Fruit fly (Drosophila melanogaster) whole organism, embryonic: ENCODE data around the gene Gel.
"Not testable (repeated sequence)": the region's sequence is repeated elsewhere in the genome, so short reads cannot be mapped to it uniquely, and the experiment has no call there.

ENCODE experiments used
- ATbp ChIP-seq: fragments of 200-800 bp; sonication (Bioruptor generic); optimal IDR thresholded peaks from 2 replicates; lab custom pipeline; 2017; ENCODE audit warnings: missing biosample characterization, mild to moderate bottlenecking, missing genetic modification characterization, missing genetic modification reagents
- Adf1 ChIP-seq: fragments of 200-800 bp; sonication (Bioruptor generic); IDR thresholded peaks from 2 replicates; pipeline ENCODE4 v1.3.6; 2022; ENCODE audit warnings: missing biosample characterization, missing genetic modification characterization
- Awh ChIP-seq: fragments of 200-800 bp; sonication (Bioruptor generic); IDR thresholded peaks from 2 replicates; pipeline ENCODE4, ENCODE4 v1.3.6; 2022; ENCODE audit warnings: missing biosample characterization, missing genetic modification characterization
- CG11456 ChIP-seq: fragments of 200-800 bp; sonication (Bioruptor generic); IDR thresholded peaks from 3 replicates; pipeline ENCODE4 v1.3.6; 2022; ENCODE audit warnings: missing biosample characterization, missing genetic modification characterization
- CG12391 ChIP-seq: fragments of 200-800 bp; sonication (Bioruptor generic); optimal IDR thresholded peaks from 3 replicates; lab custom pipeline; 2018; ENCODE audit warnings: missing biosample characterization, mild to moderate bottlenecking, missing genetic modification characterization, moderate library complexity
- CG13424 ChIP-seq: fragments of 200-800 bp; sonication (Bioruptor generic); optimal IDR thresholded peaks from 2 replicates; lab custom pipeline; 2019; ENCODE audit warnings: missing biosample characterization, mild to moderate bottlenecking, missing genetic modification characterization, moderate library complexity
- CG16815 ChIP-seq: fragments of 200-800 bp; sonication (Bioruptor generic); optimal IDR thresholded peaks from 3 replicates; lab custom pipeline; 2017; ENCODE audit warnings: missing biosample characterization, mild to moderate bottlenecking, missing genetic modification characterization
- CG17186 ChIP-seq: fragments of 200-800 bp; sonication (Bioruptor generic); optimal IDR thresholded peaks from 3 replicates; lab custom pipeline; 2017; ENCODE audit warnings: missing biosample characterization, missing genetic modification reagents, missing genetic modification characterization
- CG1832 ChIP-seq: fragments of 200-800 bp; sonication (Bioruptor generic); optimal IDR thresholded peaks from 2 replicates; lab custom pipeline; 2017; ENCODE audit warnings: missing biosample characterization, mild to moderate bottlenecking, missing genetic modification characterization, inconsistent platforms
- CG2199 ChIP-seq: fragments of 200-800 bp; sonication (Bioruptor generic); IDR thresholded peaks from 3 replicates; pipeline ENCODE4 v1.3.6; 2022; ENCODE audit warnings: missing biosample characterization, missing genetic modification characterization
- CG31224 ChIP-seq: fragments of 200-800 bp; sonication (Bioruptor generic); IDR thresholded peaks from 2 replicates; pipeline ENCODE4 v1.3.6; 2022; ENCODE audit warnings: missing biosample characterization, missing genetic modification characterization
- CG3407 ChIP-seq: fragments of 200-800 bp; sonication (Bioruptor generic); optimal IDR thresholded peaks from 2 replicates; lab custom pipeline; 2018; ENCODE audit warnings: missing biosample characterization, mild to moderate bottlenecking, missing genetic modification characterization
- CG3995 ChIP-seq: fragments of 200-800 bp; sonication (Bioruptor generic); optimal IDR thresholded peaks from 3 replicates; lab custom pipeline; 2016; ENCODE audit warnings: missing biosample characterization, missing genetic modification characterization
- CG4730 ChIP-seq: fragments of 200-800 bp; sonication (Bioruptor generic); IDR thresholded peaks from 2 replicates; pipeline ENCODE4 v1.3.6; 2022; ENCODE audit warnings: missing biosample characterization, missing genetic modification characterization
- CG6272 ChIP-seq: fragments of 200-800 bp; sonication (Bioruptor generic); IDR thresholded peaks from 2 replicates; pipeline ENCODE4 v1.3.6; 2022; ENCODE audit warnings: missing biosample characterization, missing genetic modification characterization
- CG6654 ChIP-seq: fragments of 200-800 bp; sonication (Bioruptor generic); optimal IDR thresholded peaks from 2 replicates; lab custom pipeline; 2017; ENCODE audit warnings: missing biosample characterization, mild to moderate bottlenecking, missing genetic modification characterization
- CG7372 ChIP-seq: fragments of 200-800 bp; sonication (Bioruptor generic); IDR thresholded peaks from 2 replicates; pipeline ENCODE4 v1.3.6; 2022; ENCODE audit warnings: missing biosample characterization, missing genetic modification characterization
- CG7839 ChIP-seq: fragments of 200-800 bp; sonication (Bioruptor generic); optimal IDR thresholded peaks from 3 replicates; lab custom pipeline; 2018; ENCODE audit warnings: missing biosample characterization, mild to moderate bottlenecking, missing genetic modification characterization, moderate library complexity
- Camta ChIP-seq: fragments of 200-800 bp; sonication (Bioruptor generic); optimal IDR thresholded peaks from 2 replicates; lab custom pipeline; 2016; ENCODE audit warnings: missing biosample characterization, missing genetic modification characterization
- GATAe ChIP-seq: fragments of 200-800 bp; sonication (Bioruptor generic); conservative IDR thresholded peaks from 2 replicates; pipeline ENCODE4 v1.3.6; 2022; ENCODE audit warnings: missing biosample characterization, missing genetic modification characterization
- Hand ChIP-seq: fragments of 200-800 bp; sonication (Bioruptor generic); optimal IDR thresholded peaks from 2 replicates; lab custom pipeline; 2017; ENCODE audit warnings: mild to moderate bottlenecking, missing biosample characterization, missing genetic modification reagents, missing genetic modification characterization
- Max ChIP-seq: fragments of 200-800 bp; sonication (Bioruptor generic); optimal IDR thresholded peaks from 2 replicates; lab custom pipeline; 2016; ENCODE audit warnings: missing biosample characterization, mild to moderate bottlenecking, missing genetic modification characterization
- Nf-YA ChIP-seq: fragments of 200-800 bp; sonication (Bioruptor generic); IDR thresholded peaks from 2 replicates; pipeline ENCODE4 v1.3.6; 2022; ENCODE audit warnings: missing biosample characterization, missing genetic modification characterization
- PHDP ChIP-seq: fragments of 200-800 bp; sonication (Bioruptor generic); optimal IDR thresholded peaks from 3 replicates; lab custom pipeline; 2018; ENCODE audit warnings: missing biosample characterization, mild to moderate bottlenecking, missing genetic modification characterization, moderate library complexity
- Poxn ChIP-seq: fragments of 200-800 bp; sonication (Bioruptor generic); IDR thresholded peaks from 2 replicates; pipeline ENCODE4 v1.3.6; 2022; ENCODE audit warnings: missing biosample characterization, missing genetic modification characterization
- Spps ChIP-seq: fragments of 200-800 bp; sonication (Bioruptor generic); optimal IDR thresholded peaks from 2 replicates; lab custom pipeline; 2018; ENCODE audit warnings: missing biosample characterization, mild to moderate bottlenecking, missing genetic modification characterization
- Tbp ChIP-seq: fragments of >200 bp; optimal IDR thresholded peaks from 2 replicates; lab custom pipeline; 2018; ENCODE audit warnings: missing biosample characterization, missing genetic modification characterization
- al ChIP-seq: fragments of 200-800 bp; sonication (Bioruptor generic); IDR thresholded peaks from 2 replicates; pipeline ENCODE4 v1.3.6; 2022; ENCODE audit warnings: missing biosample characterization, missing genetic modification characterization
- bowl ChIP-seq: fragments of 200-800 bp; sonication (Bioruptor generic); IDR thresholded peaks from 2 replicates; pipeline ENCODE4 v1.3.6; 2022; ENCODE audit warnings: missing biosample characterization, missing genetic modification characterization
- cad ChIP-seq: fragments of >200 bp; optimal IDR thresholded peaks from 2 replicates; lab custom pipeline; 2017; ENCODE audit warnings: missing biosample characterization, missing genetic modification characterization
- corto ChIP-seq: fragments of 200-800 bp; sonication (Bioruptor generic); optimal IDR thresholded peaks from 2 replicates; lab custom pipeline; 2016; ENCODE audit warnings: missing biosample characterization, mild to moderate bottlenecking, missing genetic modification characterization, moderate library complexity
- ems ChIP-seq: fragments of 200-800 bp; sonication (Bioruptor generic); optimal IDR thresholded peaks from 3 replicates; lab custom pipeline; 2016; ENCODE audit warnings: missing biosample characterization, missing genetic modification characterization
- lab ChIP-seq: fragments of 200-800 bp; sonication (Bioruptor generic); optimal IDR thresholded peaks from 3 replicates; lab custom pipeline; 2017; ENCODE audit warnings: missing biosample characterization, missing genetic modification characterization, mild to moderate bottlenecking, moderate library complexity, missing genetic modification reagents
- lola ChIP-seq, 3 experiments: fragments of >200 bp in 2 of 3; fragments of 200-800 bp in 1 of 3; sonication (Bioruptor generic) in 1 of 3; optimal IDR thresholded peaks; 2 replicates each; lab custom pipeline; 2017 to 2019; ENCODE audit warnings: missing biosample characterization in 3 of 3, missing genetic modification characterization in 3 of 3, mild to moderate bottlenecking in 1 of 3, moderate library complexity in 1 of 3
- p53 ChIP-seq: fragments of 200-800 bp; sonication (Bioruptor generic); optimal IDR thresholded peaks from 2 replicates; lab custom pipeline; 2016; ENCODE audit warnings: missing biosample characterization, missing genetic modification characterization
- phol ChIP-seq: fragments of 200-800 bp; sonication (Bioruptor generic); optimal IDR thresholded peaks from 3 replicates; lab custom pipeline; 2018; ENCODE audit warnings: missing biosample characterization, mild to moderate bottlenecking, missing genetic modification characterization, moderate library complexity
- ranshi ChIP-seq: fragments of 200-800 bp; sonication (Bioruptor generic); IDR thresholded peaks from 2 replicates; pipeline ENCODE4 v1.3.6; 2022; ENCODE audit warnings: missing biosample characterization, missing genetic modification characterization
- row ChIP-seq: fragments of 200-800 bp; sonication (Bioruptor generic); IDR thresholded peaks from 3 replicates; pipeline ENCODE4 v1.3.6; 2022; ENCODE audit warnings: missing biosample characterization, missing genetic modification characterization
- stc ChIP-seq: fragments of 200-800 bp; sonication (Bioruptor generic); IDR thresholded peaks from 2 replicates; pipeline ENCODE4 v1.3.6; 2022; ENCODE audit warnings: missing biosample characterization, missing genetic modification characterization
- vnd ChIP-seq: fragments of 200-800 bp; sonication (Bioruptor generic); IDR thresholded peaks from 3 replicates; pipeline ENCODE4 v1.3.6; 2022; ENCODE audit warnings: missing biosample characterization, missing genetic modification characterization; ENCODE audit not compliant: partially characterized antibody
- wek ChIP-seq: fragments of 200-800 bp; sonication (Bioruptor generic); optimal IDR thresholded peaks from 3 replicates; lab custom pipeline; 2018; ENCODE audit warnings: missing biosample characterization, mild to moderate bottlenecking, missing genetic modification characterization, moderate library complexity
- wor ChIP-seq: fragments of 200-800 bp; sonication (Bioruptor generic); IDR thresholded peaks from 2 replicates; pipeline ENCODE4 v1.3.6; 2022; ENCODE audit warnings: missing biosample characterization, missing genetic modification characterization
- zf30C ChIP-seq: fragments of 200-800 bp; sonication (Bioruptor generic); optimal IDR thresholded peaks from 3 replicates; lab custom pipeline; 2018; ENCODE audit warnings: missing biosample characterization, mild to moderate bottlenecking, missing genetic modification characterization

Gene Gel

DNA sequence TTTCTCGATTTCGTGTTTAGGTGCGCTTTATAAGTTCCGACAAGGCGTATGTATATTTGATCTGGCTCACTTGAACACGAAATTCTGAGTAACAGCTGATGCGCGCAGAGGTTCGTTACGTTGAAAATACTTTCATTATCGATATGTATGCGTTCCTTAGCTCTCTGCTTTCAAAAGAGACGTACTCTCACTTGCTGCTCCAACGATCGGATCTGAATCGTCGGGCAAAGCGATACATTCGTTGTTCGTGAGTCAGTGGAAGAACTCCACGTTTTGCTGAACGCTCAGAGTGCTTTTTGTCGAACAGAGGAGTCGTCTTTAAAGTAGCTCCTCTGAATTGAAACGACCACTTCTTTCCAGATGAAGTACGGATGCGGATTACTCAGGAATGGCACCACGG lies 38.0 kb upstream of the Gel start, which contains the start of gene beta-Man (continued):
- TF ChIP-seq Nf-YA (GFP tag; lab: Robert Waterston, UW), result no peak
- peak; percentile 58; the same call in 1 of the 3 replicates for TF ChIP-seq CG2199
- no peak for TF ChIP-seq CG3995 (GFP tag; lab: Kevin White, UChicago)
- TF ChIP-seq CG6654 (GFP tag; lab: Kevin White, UChicago), result no peak
- TF ChIP-seq CG16815 (GFP tag; lab: Kevin White, UChicago), result no peak
- TF ChIP-seq Spps (tag; lab: Kevin White, UChicago), result no peak
- TF ChIP-seq wek (GFP tag; lab: Kevin White, UChicago), result no peak
- TF ChIP-seq corto (GFP tag; lab: Kevin White, UChicago), result no peak
- TF ChIP-seq cad (GFP tag; lab: Kevin White, UChicago), result no peak
- no peak for TF ChIP-seq lab
- TF ChIP-seq al (GFP tag; lab: Robert Waterston, UW), result no peak
- TF ChIP-seq p53 (GFP tag; lab: Kevin White, UChicago), result no peak
- TF ChIP-seq CG12391 (tag; lab: Kevin White, UChicago), result no peak
- no peak for TF ChIP-seq CG3407 (GFP tag; lab: Kevin White, UChicago)
- TF ChIP-seq Hand (GFP tag; lab: Kevin White, UChicago), result no peak
- TF ChIP-seq CG13424 (tag; lab: Kevin White, UChicago), result no peak
- no peak for TF ChIP-seq ems (GFP tag; lab: Kevin White, UChicago)
- no peak for TF ChIP-seq Poxn
- TF ChIP-seq Adf1, result no peak
- no peak for TF ChIP-seq PHDP (tag; lab: Kevin White, UChicago)
- no peak for TF ChIP-seq bowl (GFP tag; lab: Robert Waterston, UW)
- TF ChIP-seq CG4730, result no peak
- no peak for TF ChIP-seq vnd (GFP tag; lab: Robert Waterston, UW)
- no peak for TF ChIP-seq CG7372
- TF ChIP-seq lola (GFP tag; optimal IDR thresholded peaks at IDR 0.05; lab: Kevin White, UChicago), result no peak
- TF ChIP-seq CG6272 (GFP tag; lab: Robert Waterston, UW), result no peak
- no peak for TF ChIP-seq CG31224 (GFP tag; lab: Robert Waterston, UW)
- no peak for TF ChIP-seq stc (GFP tag; lab: Robert Waterston, UW)
- TF ChIP-seq phol (tag; lab: Kevin White, UChicago), result no peak
- no peak for TF ChIP-seq GATAe
- TF ChIP-seq Max, result no peak
- no peak for TF ChIP-seq zf30C
- TF ChIP-seq Camta (GFP tag; lab: Kevin White, UChicago), result no peak
- no peak for TF ChIP-seq CG7839
- TF ChIP-seq row (GFP tag; lab: Robert Waterston, UW), result peak; percentile 39; the same call in 1 of the 3 replicates
- no peak for TF ChIP-seq Awh (GFP tag; lab: Robert Waterston, UW)
- peak; percentile 79 for TF ChIP-seq CG17186
- no peak for TF ChIP-seq ATbp
- no peak for TF ChIP-seq ranshi (GFP tag; lab: Robert Waterston, UW)
- TF ChIP-seq CG1832 (GFP tag; lab: Kevin White, UChicago), result no peak

- TF ChIP-seq wor (GFP tag; lab: Robert Waterston, UW); CG11456; Tbp (GFP tag; lab: Kevin White, UChicago): not testable (repeated sequence)
- TF ChIP-seq, all 482 proteins: peak for 0; not testable (repeated sequence) for 482
Measured at dm6 chr3R:4211483-4211882, 23.5 kb upstream of the Gel start, which contains the start of gene aux. Gene aux (plus strand): TSS chr3R:4211783.
